Worm (Caenorhabditis elegans): ENCODE measurements around the gene M01F1.4.

The M01F1.4 gene

DNA sequence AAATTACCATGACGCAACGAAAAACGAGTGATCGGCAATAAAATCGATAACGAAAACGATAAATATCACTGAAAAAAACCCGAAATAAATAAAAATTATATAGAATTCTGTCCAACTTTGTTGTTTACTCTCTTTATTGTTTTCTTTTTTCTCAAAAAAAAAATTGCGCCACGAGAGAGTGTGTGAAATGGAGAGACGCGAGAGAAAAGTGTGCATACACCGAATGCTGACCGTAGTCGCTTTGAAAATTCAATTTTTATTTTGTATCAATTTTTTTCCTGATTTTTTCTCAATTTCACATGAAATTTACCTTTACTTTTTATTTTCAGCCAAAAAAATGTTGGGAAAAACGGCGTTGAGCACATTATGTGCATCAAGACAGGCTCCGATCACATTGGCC, at the start of gene M01F1.4, which contains the start of gene mrpl-35:
Gene M01F1.4 (minus strand): TSS at position 126 of the 400 bp plus-strand sequence.
Gene mrpl-35 (plus strand): TSS at position 330 of the 400 bp plus-strand sequence.
- TF ChIP-seq nfya-1 (tag; optimal IDR thresholded peaks at IDR 0.05; ENCODE audit: insufficient read depth) (peak; percentile 87), unc-39 (tag; optimal IDR thresholded peaks at IDR 0.05) (no peak), nhr-23 (tag; optimal IDR thresholded peaks at IDR 0.05) (peak; percentile 3), fkh-10 (GFP tag; optimal IDR thresholded peaks at IDR 0.05) (no peak), ztf-4 (tag; optimal IDR thresholded peaks at IDR 0.05) (no peak), zag-1 (tag; optimal IDR thresholded peaks at IDR 0.05) (no peak), lin-39 (tag; optimal IDR thresholded peaks at IDR 0.05) (peak; percentile 12), R02D3.7 (tag; optimal IDR thresholded peaks at IDR 0.05) (no peak), nhr-12 (tag; optimal IDR thresholded peaks at IDR 0.05) (no peak), pha-4 (tag; optimal IDR thresholded peaks at IDR 0.05) (peak; percentile 95), ztf-11 (tag; optimal IDR thresholded peaks at IDR 0.05) (no peak), lin-15B (tag; optimal IDR thresholded peaks at IDR 0.05) (peak; percentile 62), hmg-11 (tag; optimal IDR thresholded peaks at IDR 0.05) (peak; percentile 45), elt-2 (tag; optimal IDR thresholded peaks at IDR 0.05) (peak; percentile 14), snpc-4 (tag; optimal IDR thresholded peaks at IDR 0.05) (peak; percentile 65)

- TF ChIP-seq daf-12 (tag; optimal IDR thresholded peaks at IDR 0.05): no peak
- no peak for TF ChIP-seq snpc-4 (tag; optimal IDR thresholded peaks at IDR 0.05)
- TF ChIP-seq eor-1 (tag; optimal IDR thresholded peaks at IDR 0.05): no peak
- TF ChIP-seq pqm-1 (tag; optimal IDR thresholded peaks at IDR 0.05): no peak
- no peak for TF ChIP-seq mdl-1 (tag; optimal IDR thresholded peaks at IDR 0.05)
- no peak for TF ChIP-seq lsy-12 (tag; optimal IDR thresholded peaks at IDR 0.05)
- no peak for TF ChIP-seq aly-2 (tag; optimal IDR thresholded peaks at IDR 0.05)
- no peak for TF ChIP-seq R02D3.7 (tag; optimal IDR thresholded peaks at IDR 0.05)
- TF ChIP-seq zag-1 (tag; optimal IDR thresholded peaks at IDR 0.05): no peak
- TF ChIP-seq ceh-16 (tag; optimal IDR thresholded peaks at IDR 0.05): no peak
- TF ChIP-seq elt-2 (tag; optimal IDR thresholded peaks at IDR 0.05): no peak
- no peak for TF ChIP-seq nhr-43 (tag; optimal IDR thresholded peaks at IDR 0.05; ENCODE audit: poor library complexity, severe bottlenecking)
- no peak for TF ChIP-seq nhr-237 (tag; optimal IDR thresholded peaks at IDR 0.05)
- no peak for TF ChIP-seq nhr-77 (tag; optimal IDR thresholded peaks at IDR 0.05)
- no peak for TF ChIP-seq ama-1 (optimal IDR thresholded peaks at IDR 0.05)
Observed at ce11 chrIII:3553349-3553748, 43.5 kb upstream of the M01F1.4 start, which contains the start of gene C54C6.4. TSS of gene C54C6.4 (plus strand) at chrIII:3553649.

ce11 chrIII:3550364-3550763, 40.5 kb upstream of the M01F1.4 start:
- TF ChIP-seq nhr-12 (tag; optimal IDR thresholded peaks at IDR 0.05) (no peak), ztf-4 (tag; optimal IDR thresholded peaks at IDR 0.05) (no peak), nhr-76 (tag; optimal IDR thresholded peaks at IDR 0.05) (no peak)

DNA sequence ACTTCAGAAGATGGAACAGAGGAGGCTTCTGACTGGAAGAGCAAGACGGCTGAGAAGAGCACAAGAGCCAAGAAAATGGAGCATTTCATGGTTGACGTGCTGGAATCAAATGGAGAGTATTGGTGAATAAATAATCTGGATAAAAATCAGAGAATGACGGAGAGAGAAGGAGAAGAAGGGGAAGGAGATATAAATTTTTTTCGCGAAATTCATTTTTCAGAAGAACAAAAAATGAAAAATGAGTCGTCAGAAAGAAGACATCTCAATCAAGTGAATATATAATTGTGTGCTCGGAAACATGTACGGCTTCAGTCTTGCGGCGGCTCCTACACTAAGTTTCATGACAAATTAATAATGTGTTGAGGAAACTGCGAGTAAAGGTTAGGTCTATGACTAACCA, 39.9 kb upstream of the M01F1.4 start, which contains the start of gene C54C6.5:
Gene C54C6.5 (minus strand): TSS at position 101 of the 400 bp plus-strand sequence.
- TF ChIP-seq ceh-82 (tag; optimal IDR thresholded peaks at IDR 0.05): no peak
- TF ChIP-seq daf-12 (tag; optimal IDR thresholded peaks at IDR 0.05): no peak
- no peak for TF ChIP-seq fkh-10 (GFP tag; optimal IDR thresholded peaks at IDR 0.05)
- no peak for TF ChIP-seq nhr-76 (tag; optimal IDR thresholded peaks at IDR 0.05)
- no peak for TF ChIP-seq nhr-77 (tag; optimal IDR thresholded peaks at IDR 0.05)
- no peak for TF ChIP-seq mml-1 (tag; optimal IDR thresholded peaks at IDR 0.05)
- TF ChIP-seq ceh-16 (tag; optimal IDR thresholded peaks at IDR 0.05): no peak

- TF ChIP-seq ceh-9 (tag; optimal IDR thresholded peaks at IDR 0.05) (no peak), elt-3 (tag; optimal IDR thresholded peaks at IDR 0.05) (no peak), nhr-67 (tag; optimal IDR thresholded peaks at IDR 0.05) (no peak), ZK546.5 (tag; optimal IDR thresholded peaks at IDR 0.05) (no peak), nhr-23 (tag; optimal IDR thresholded peaks at IDR 0.05) (no peak), lin-39 (tag; optimal IDR thresholded peaks at IDR 0.05) (no peak), jun-1 (tag; optimal IDR thresholded peaks at IDR 0.05) (no peak), nhr-12 (tag; optimal IDR thresholded peaks at IDR 0.05) (no peak), fos-1 (tag; optimal IDR thresholded peaks at IDR 0.05) (no peak), elt-2 (tag; optimal IDR thresholded peaks at IDR 0.05) (no peak), ztf-11 (tag; optimal IDR thresholded peaks at IDR 0.05) (no peak)
Observed at ce11 chrIII:3548017-3548416, 38.2 kb upstream of the M01F1.4 start, which contains the start of gene C54C6.11. TSS of gene C54C6.11 (plus strand) at chrIII:3548317.

All from whole organism, L3 larva.